Fruit fly (Drosophila melanogaster) whole organism: ENCODE measurements around the gene CG6749.

Source experiments
- Dll ChIP-seq: fragments of >200 bp; optimal IDR thresholded peaks from 2 replicates; lab custom pipeline; 2017
- EcR ChIP-seq, 2 experiments: fragments of >200 bp; optimal IDR thresholded peaks; 2 replicates each; lab custom pipeline; 2017; ENCODE audit warnings: missing biosample characterization in 2 of 2, missing genetic modification characterization in 2 of 2, missing genetic modification reagents in 2 of 2
- pan ChIP-seq: fragments of >200 bp; optimal IDR thresholded peaks from 2 replicates; lab custom pipeline; 2017
- psq ChIP-seq: fragments of >200 bp; optimal IDR thresholded peaks from 2 replicates; lab custom pipeline; 2017
- usp ChIP-seq: fragments of >200 bp; optimal IDR thresholded peaks from 2 replicates; lab custom pipeline; 2017; ENCODE audit warnings: missing biosample characterization, missing genetic modification characterization, mixed read lengths

dm6 chr3L:9695242-9695641 lies 38.4 kb downstream of the CG6749 start:
- no peak for TF ChIP-seq EcR (GFP tag; optimal IDR thresholded peaks at IDR 0.05; lab: Kevin White, UChicago)
- TF ChIP-seq pan (lab: Kevin White, UChicago) = no peak
- no peak for TF ChIP-seq psq (lab: Kevin White, UChicago)
- TF ChIP-seq Dll (lab: Kevin White, UChicago) = peak; percentile 57
- TF ChIP-seq usp (GFP tag; lab: Kevin White, UChicago) = no peak
